Worm (Caenorhabditis elegans): ENCODE data around the gene F41G3.3.

F41G3.3 gene

ce11 chrII:6752027-6752426 lies 4.3 kb upstream of the F41G3.3 start, which contains the start of gene F41G3.19:
Gene F41G3.19 (minus strand): TSS chrII:6752127.
- TF ChIP-seq elt-1 (tag; optimal IDR thresholded peaks at IDR 0.05) (no peak), nhr-6 (tag; optimal IDR thresholded peaks at IDR 0.05) (no peak)

ce11 chrII:6752850-6753249 lies 3.5 kb upstream of the F41G3.3 start, which contains the start of gene F41G3.21:
Gene F41G3.21 (minus strand): TSS chrII:6752950.
- TF ChIP-seq alr-1 (tag; optimal IDR thresholded peaks at IDR 0.05), result no peak
- no peak for TF ChIP-seq nhr-21 (tag; optimal IDR thresholded peaks at IDR 0.05)
- TF ChIP-seq ztf-4 (tag; optimal IDR thresholded peaks at IDR 0.05), result no peak
- no peak for TF ChIP-seq nhr-23 (tag; optimal IDR thresholded peaks at IDR 0.05)
- TF ChIP-seq ceh-16 (tag; optimal IDR thresholded peaks at IDR 0.05), result no peak
- TF ChIP-seq mab-5 (tag; optimal IDR thresholded peaks at IDR 0.05), result no peak
- TF ChIP-seq nhr-237 (tag; optimal IDR thresholded peaks at IDR 0.05), result no peak
- TF ChIP-seq fos-1 (tag; optimal IDR thresholded peaks at IDR 0.05), result no peak
- no peak for TF ChIP-seq egl-27 (tag; optimal IDR thresholded peaks at IDR 0.05)
- TF ChIP-seq peb-1 (tag; optimal IDR thresholded peaks at IDR 0.05), result no peak
- TF ChIP-seq nhr-25 (tag; optimal IDR thresholded peaks at IDR 0.05), result no peak
- TF ChIP-seq crh-2 (tag; optimal IDR thresholded peaks at IDR 0.05), result no peak
- TF ChIP-seq nhr-11 (tag; optimal IDR thresholded peaks at IDR 0.05), result no peak
- no peak for TF ChIP-seq Y55F3AM.14 (GFP tag; optimal IDR thresholded peaks at IDR 0.05)
- TF ChIP-seq zag-1 (tag; optimal IDR thresholded peaks at IDR 0.05), result no peak
- TF ChIP-seq blmp-1 (tag; optimal IDR thresholded peaks at IDR 0.05; ENCODE audit: insufficient read depth), result no peak

ce11 chrII:6754671-6755224 lies 1.6 kb upstream of the F41G3.3 start, which contains the start of the genes srx-95 and fis-1:
Gene srx-95 (minus strand): TSS chrII:6754771.
Gene fis-1 (plus strand): TSS chrII:6755174.
- TF ChIP-seq elt-3 (tag; optimal IDR thresholded peaks at IDR 0.05) (no peak), nhr-237 (tag; optimal IDR thresholded peaks at IDR 0.05) (no peak), nhr-21 (tag; optimal IDR thresholded peaks at IDR 0.05) (no peak), crh-2 (tag; optimal IDR thresholded peaks at IDR 0.05) (no peak), nhr-6 (tag; optimal IDR thresholded peaks at IDR 0.05) (no peak), zag-1 (tag; optimal IDR thresholded peaks at IDR 0.05) (no peak), Y55F3AM.14 (GFP tag; optimal IDR thresholded peaks at IDR 0.05) (no peak), snpc-4 (tag; optimal IDR thresholded peaks at IDR 0.05) (no peak), unc-62 (GFP tag; optimal IDR thresholded peaks at IDR 0.05) (no peak), dmd-4 (tag; optimal IDR thresholded peaks at IDR 0.05) (no peak), mbf-1 (tag; optimal IDR thresholded peaks at IDR 0.05) (no peak)

ce11 chrII:6764734-6765133 lies 8.4 kb downstream of the F41G3.3 start, which contains the start of gene nlp-50:
Gene nlp-50 (plus strand): TSS chrII:6765034.
- no peak for TF ChIP-seq dmd-4 (tag; optimal IDR thresholded peaks at IDR 0.05)
- TF ChIP-seq nhr-77 (tag; optimal IDR thresholded peaks at IDR 0.05), result no peak
- TF ChIP-seq lsy-2 (tag; optimal IDR thresholded peaks at IDR 0.05), result no peak
- no peak for TF ChIP-seq crh-2 (tag; optimal IDR thresholded peaks at IDR 0.05)
- no peak for TF ChIP-seq zag-1 (tag; optimal IDR thresholded peaks at IDR 0.05)
- no peak for TF ChIP-seq mdl-1 (tag; optimal IDR thresholded peaks at IDR 0.05)
- TF ChIP-seq elt-3 (tag; optimal IDR thresholded peaks at IDR 0.05), result no peak
- no peak for TF ChIP-seq nhr-23 (tag; optimal IDR thresholded peaks at IDR 0.05)
- no peak for TF ChIP-seq C34F6.9 (tag; optimal IDR thresholded peaks at IDR 0.05)
- no peak for TF ChIP-seq F13H6.1 (tag; optimal IDR thresholded peaks at IDR 0.05)
- no peak for TF ChIP-seq blmp-1 (tag; optimal IDR thresholded peaks at IDR 0.05; ENCODE audit: insufficient read depth)
- TF ChIP-seq ama-1 (optimal IDR thresholded peaks at IDR 0.05), result no peak
- no peak for TF ChIP-seq nhr-129 (tag; optimal IDR thresholded peaks at IDR 0.05)
- no peak for TF ChIP-seq unc-62 (GFP tag; optimal IDR thresholded peaks at IDR 0.05)
- no peak for TF ChIP-seq ceh-82 (tag; optimal IDR thresholded peaks at IDR 0.05)
- no peak for TF ChIP-seq egl-27 (tag; optimal IDR thresholded peaks at IDR 0.05)
- no peak for TF ChIP-seq elt-1 (tag; optimal IDR thresholded peaks at IDR 0.05)
- TF ChIP-seq gmeb-1 (tag; optimal IDR thresholded peaks at IDR 0.05), result no peak
- no peak for TF ChIP-seq nhr-6 (tag; optimal IDR thresholded peaks at IDR 0.05)
- TF ChIP-seq nhr-10 (tag; optimal IDR thresholded peaks at IDR 0.05), result no peak

- TF ChIP-seq fos-1 (tag; optimal IDR thresholded peaks at IDR 0.05) (peak; percentile 35), nhr-6 (tag; optimal IDR thresholded peaks at IDR 0.05) (no peak)
These were observed 11.7 kb downstream of the F41G3.3 start, which contains the start of gene F41G3.18 for ce11 chrII:6768014-6768413. Gene F41G3.18 (plus strand): TSS chrII:6768314.

Measured in whole organism, L2 larva.